Worm (Caenorhabditis elegans) whole organism, L2 larva: ENCODE data around the gene vab-15.

Experiments
- ZK546.5 ChIP-seq: sonication (generic microtip); optimal IDR thresholded peaks from 2 replicates; lab custom pipeline; 2017; ENCODE audit warnings: missing biosample characterization, missing genetic modification characterization
- ama-1 ChIP-seq: fragments of 150-350 bp; optimal IDR thresholded peaks from 2 replicates; lab custom pipeline; 2018; ENCODE audit warnings: inconsistent platforms
- blmp-1 ChIP-seq: sonication (generic microtip); optimal IDR thresholded peaks from 2 replicates; lab custom pipeline; 2017; ENCODE audit warnings: missing genetic modification characterization, mild to moderate bottlenecking, missing compliant biosample characterization, antibody characterized with exemption, moderate library complexity; ENCODE audit not compliant: insufficient read depth
- ceh-82 ChIP-seq: fragments of 150-350 bp; optimal IDR thresholded peaks from 2 replicates; lab custom pipeline; 2014; ENCODE audit warnings: missing biosample characterization, missing genetic modification characterization
- dmd-4 ChIP-seq: sonication (generic microtip); optimal IDR thresholded peaks from 2 replicates; lab custom pipeline; 2017; ENCODE audit warnings: missing biosample characterization, missing genetic modification characterization
- egl-27 ChIP-seq: sonication (generic microtip); optimal IDR thresholded peaks from 3 replicates; lab custom pipeline; 2017; ENCODE audit warnings: missing biosample characterization, missing genetic modification reagents, missing genetic modification characterization
- elt-3 ChIP-seq: sonication (generic microtip); optimal IDR thresholded peaks from 2 replicates; lab custom pipeline; 2017; ENCODE audit warnings: missing biosample characterization, missing genetic modification characterization
- fos-1 ChIP-seq: fragments of 150-350 bp; optimal IDR thresholded peaks from 2 replicates; lab custom pipeline; 2014; ENCODE audit warnings: missing biosample characterization, missing genetic modification characterization
- sma-3 ChIP-seq: sonication (generic microtip); optimal IDR thresholded peaks from 2 replicates; lab custom pipeline; 2016; ENCODE audit warnings: missing genetic modification reagents, missing genetic modification characterization, missing compliant biosample characterization
- ztf-1 ChIP-seq: fragments of 200-800 bp; sonication (Bioruptor generic); conservative IDR thresholded peaks from 2 replicates; pipeline ENCODE4 v1.3.6; 2022; ENCODE audit warnings: missing genetic modification characterization, missing compliant biosample characterization
- ztf-4 ChIP-seq: fragments of 150-350 bp; optimal IDR thresholded peaks from 2 replicates; lab custom pipeline; 2014; ENCODE audit warnings: missing biosample characterization, missing genetic modification characterization

DNA sequence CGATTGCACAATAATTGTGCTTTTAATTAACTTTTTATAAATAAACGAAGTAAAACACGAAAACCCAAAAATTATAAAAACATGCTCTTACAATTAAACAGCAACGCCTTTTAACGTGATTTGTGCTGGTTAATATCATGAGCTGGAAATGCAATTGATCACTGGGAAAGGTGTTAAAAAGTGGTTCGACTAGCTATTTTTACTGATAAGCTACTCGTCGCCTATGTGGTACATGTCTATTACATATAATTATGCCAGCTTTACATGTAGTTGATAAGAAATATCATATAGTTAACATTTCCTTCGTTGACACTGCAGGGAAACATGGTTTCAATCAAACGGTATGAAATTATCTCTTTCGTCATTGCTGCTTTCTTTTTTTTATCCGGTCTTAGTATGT, 11.0 kb downstream of the vab-15 start, which contains the start of gene scav-5:
- TF ChIP-seq ztf-1 (GFP tag; lab: Robert Waterston, UW) (no peak), sma-3 (GFP tag; lab: Kevin White, UChicago) (peak; percentile 5), fos-1 (tag; lab: Kevin White, UChicago) (peak; percentile 91), ama-1 (lab: Kevin White, UChicago) (no peak), egl-27 (tag; lab: Kevin White, UChicago) (no peak), elt-3 (tag; lab: Kevin White, UChicago) (no peak), dmd-4 (tag; lab: Kevin White, UChicago) (no peak), ZK546.5 (tag; lab: Kevin White, UChicago) (no peak), ceh-82 (tag; lab: Kevin White, UChicago) (no peak), ztf-4 (tag; lab: Kevin White, UChicago) (no peak), blmp-1 (no peak)
